Fruit fly (Drosophila melanogaster): ENCODE data around the gene unc.

The unc gene

DNA sequence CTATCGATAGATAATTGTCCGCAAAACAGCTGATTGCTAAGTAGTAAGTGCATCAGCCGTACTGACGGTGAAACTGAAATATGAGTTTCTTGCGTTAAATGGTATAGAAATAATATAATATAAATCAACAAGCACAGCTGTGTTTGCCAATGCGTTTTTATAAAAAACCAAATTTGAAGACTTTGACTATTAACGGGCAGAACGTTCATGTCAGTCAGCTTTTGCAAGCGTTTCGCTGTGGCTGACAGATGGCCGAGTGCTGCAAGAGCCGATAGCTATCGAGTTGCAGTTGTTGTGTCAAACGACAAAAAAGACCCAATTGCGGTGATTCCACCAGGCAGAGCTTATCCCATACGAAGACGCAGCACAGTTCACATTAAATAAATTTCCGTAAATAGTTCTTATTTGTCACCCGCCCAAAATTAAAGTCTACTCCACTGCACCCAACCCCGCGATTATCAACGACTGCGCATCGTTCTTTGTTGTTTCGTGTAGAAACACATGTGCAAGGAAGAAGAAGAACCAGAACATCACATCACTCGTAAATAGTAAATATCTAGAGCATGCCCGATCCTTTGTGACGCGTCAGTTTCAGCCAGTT lies at the start of gene unc, which contains the start of gene CG15445:
unc (minus strand) TSS at position 51 of the 601 bp plus-strand sequence.
CG15445 (plus strand) TSS at position 296 of the 601 bp plus-strand sequence.
- TF ChIP-seq cnc (optimal IDR thresholded peaks at IDR 0.05) (no peak), CG5204 (GFP tag; optimal IDR thresholded peaks at IDR 0.05) (no peak), kay (GFP tag; ENCODE audit: borderline replicate concordance) (no peak), Crg-1 (GFP tag; optimal IDR thresholded peaks at IDR 0.05) (no peak), CG7101 (tag; optimal IDR thresholded peaks at IDR 0.05) (no peak), ovo (GFP tag; optimal IDR thresholded peaks at IDR 0.05) (peak; percentile 31), Mnt (GFP tag; optimal IDR thresholded peaks at IDR 0.05) (peak; percentile 73), tj (GFP tag; optimal IDR thresholded peaks at IDR 0.05) (no peak), CG1620 (GFP tag; optimal IDR thresholded peaks at IDR 0.05) (peak; percentile 21), CG11617 (GFP tag; optimal IDR thresholded peaks at IDR 0.05) (no peak), pad (GFP tag; optimal IDR thresholded peaks at IDR 0.05) (peak; percentile 3), bab1 (GFP tag; optimal IDR thresholded peaks at IDR 0.05) (peak; percentile 63), Clk (GFP tag; optimal IDR thresholded peaks at IDR 0.05) (no peak)

DNA sequence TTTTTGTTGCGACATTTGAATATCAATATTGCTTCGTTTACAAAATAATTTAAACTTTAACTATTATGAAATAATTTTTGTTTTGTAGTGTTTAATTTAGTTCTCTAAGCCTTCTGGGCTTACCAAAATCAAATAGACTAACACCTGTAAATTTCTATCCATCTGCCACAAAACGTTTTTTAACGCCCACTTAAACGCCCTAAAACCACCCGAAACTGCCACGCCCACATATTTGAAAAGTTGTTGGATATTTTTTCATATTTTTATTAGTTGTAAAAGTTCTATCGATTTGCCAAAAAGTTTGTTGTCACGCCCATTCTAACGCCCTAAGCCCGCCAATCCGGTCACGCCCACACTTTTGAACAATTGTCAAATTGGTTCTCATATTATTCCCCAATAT lies 30.2 kb upstream of the unc start, which contains the start of gene CG45154:
CG45154 (minus strand) TSS at position 101 of the 400 bp plus-strand sequence.
- no peak for TF ChIP-seq toe (GFP tag; optimal IDR thresholded peaks at IDR 0.05)
- TF ChIP-seq CG7045 (GFP tag; optimal IDR thresholded peaks at IDR 0.05) = no peak
- TF ChIP-seq Mnt (GFP tag; optimal IDR thresholded peaks at IDR 0.05) = no peak
- no peak for TF ChIP-seq CG14711 (tag; optimal IDR thresholded peaks at IDR 0.05)
- no peak for TF ChIP-seq kay (GFP tag; ENCODE audit: borderline replicate concordance)
- no peak for TF ChIP-seq CG12768 (GFP tag; optimal IDR thresholded peaks at IDR 0.05)
- TF ChIP-seq CG5204 (GFP tag; optimal IDR thresholded peaks at IDR 0.05) = no peak
- no peak for TF ChIP-seq CG33017 (tag; optimal IDR thresholded peaks at IDR 0.05)
- no peak for TF ChIP-seq ovo (GFP tag; optimal IDR thresholded peaks at IDR 0.05)
- TF ChIP-seq bab1 (GFP tag; optimal IDR thresholded peaks at IDR 0.05) = no peak
- TF ChIP-seq Crg-1 (GFP tag; optimal IDR thresholded peaks at IDR 0.05) = no peak
- TF ChIP-seq cic (GFP tag; optimal IDR thresholded peaks at IDR 0.05) = no peak
- no peak for TF ChIP-seq Clk (GFP tag; optimal IDR thresholded peaks at IDR 0.05)
- TF ChIP-seq Hr96 (GFP tag; optimal IDR thresholded peaks at IDR 0.05) = no peak
- TF ChIP-seq pad (GFP tag; optimal IDR thresholded peaks at IDR 0.05) = no peak

DNA sequence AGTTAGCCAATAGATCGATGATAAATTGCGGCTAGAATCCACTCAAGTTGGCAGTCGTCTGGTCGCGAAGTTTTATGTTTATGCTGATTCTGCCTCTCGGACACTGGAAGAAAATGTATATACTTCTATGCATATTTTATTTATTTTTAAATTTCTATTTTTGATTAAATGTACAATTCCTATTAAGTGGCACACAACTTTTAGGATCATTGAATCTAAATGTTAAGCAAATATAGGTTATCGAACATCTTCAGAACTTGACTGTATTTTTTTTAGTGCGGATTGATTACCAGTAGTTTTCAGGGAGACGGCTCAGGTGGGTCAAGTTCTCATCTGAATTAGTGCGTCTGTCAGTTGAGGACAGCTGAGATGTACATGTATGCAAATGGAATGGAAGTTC lies 10.6 kb upstream of the unc start:
- no peak for TF ChIP-seq Crg-1 (GFP tag; optimal IDR thresholded peaks at IDR 0.05)

DNA sequence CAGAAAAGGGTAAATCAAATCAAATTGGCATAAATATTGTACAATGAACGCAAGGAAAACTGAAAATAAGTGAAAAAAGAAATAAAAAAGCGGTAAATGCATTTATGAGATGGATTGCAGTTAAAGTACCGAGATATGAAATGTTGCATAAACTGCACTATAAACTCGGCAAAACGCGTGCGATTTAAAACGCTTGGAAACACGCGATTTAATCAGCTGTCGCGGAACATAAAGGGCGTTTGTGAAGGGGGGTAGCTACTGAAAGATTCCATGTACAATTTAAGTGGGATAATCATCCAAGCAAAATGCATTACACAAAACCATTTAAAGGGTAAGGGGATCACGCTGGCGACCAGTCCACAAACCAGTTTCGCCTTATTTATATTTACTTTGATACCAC lies 10.1 kb upstream of the unc start:
- TF ChIP-seq CG33017 (tag; optimal IDR thresholded peaks at IDR 0.05) (no peak), tj (GFP tag; optimal IDR thresholded peaks at IDR 0.05) (no peak), CG12768 (GFP tag; optimal IDR thresholded peaks at IDR 0.05) (no peak), toe (GFP tag; optimal IDR thresholded peaks at IDR 0.05) (no peak), cnc (optimal IDR thresholded peaks at IDR 0.05) (no peak), bab1 (GFP tag; optimal IDR thresholded peaks at IDR 0.05) (no peak), cic (GFP tag; optimal IDR thresholded peaks at IDR 0.05) (no peak), Mnt (GFP tag; optimal IDR thresholded peaks at IDR 0.05) (no peak), kay (GFP tag; ENCODE audit: borderline replicate concordance) (no peak), Hr96 (GFP tag; optimal IDR thresholded peaks at IDR 0.05) (no peak), CG14711 (tag; optimal IDR thresholded peaks at IDR 0.05) (no peak), Clk (GFP tag; optimal IDR thresholded peaks at IDR 0.05) (no peak), Crg-1 (GFP tag; optimal IDR thresholded peaks at IDR 0.05) (no peak), CG1620 (GFP tag; optimal IDR thresholded peaks at IDR 0.05) (no peak)

DNA sequence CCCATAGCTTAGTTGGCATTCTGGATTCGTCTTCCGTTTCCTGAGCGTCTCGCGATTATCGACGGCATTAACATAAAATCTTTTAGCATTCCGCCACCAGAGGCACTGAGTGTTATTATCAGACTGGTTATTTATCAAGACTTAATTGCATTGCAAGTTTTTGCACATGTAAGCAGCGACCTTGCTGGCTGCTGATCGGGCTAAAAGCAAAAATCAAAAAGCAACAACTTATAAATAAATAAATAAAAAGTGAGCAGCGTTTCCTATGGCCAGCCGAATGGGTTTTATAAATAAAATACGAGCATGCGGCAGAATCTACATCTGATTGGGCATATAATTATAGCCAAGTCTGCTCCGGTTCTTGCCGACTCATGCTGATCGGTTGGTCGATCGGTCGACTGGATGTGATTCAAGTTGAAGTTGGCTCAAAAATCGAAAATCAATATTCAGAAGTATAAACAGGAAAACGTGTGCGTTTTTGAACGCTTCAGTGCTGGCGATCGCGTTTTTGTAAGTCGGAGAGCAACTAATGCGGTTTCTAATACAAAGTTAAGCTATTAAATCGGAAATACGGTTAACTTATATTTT lies 9.3 kb upstream of the unc start:
- TF ChIP-seq cnc (optimal IDR thresholded peaks at IDR 0.05) (no peak), tj (GFP tag; optimal IDR thresholded peaks at IDR 0.05) (peak; percentile 91), CG33017 (tag; optimal IDR thresholded peaks at IDR 0.05) (no peak), CG12768 (GFP tag; optimal IDR thresholded peaks at IDR 0.05) (no peak), CG5204 (GFP tag; optimal IDR thresholded peaks at IDR 0.05) (no peak)

DNA sequence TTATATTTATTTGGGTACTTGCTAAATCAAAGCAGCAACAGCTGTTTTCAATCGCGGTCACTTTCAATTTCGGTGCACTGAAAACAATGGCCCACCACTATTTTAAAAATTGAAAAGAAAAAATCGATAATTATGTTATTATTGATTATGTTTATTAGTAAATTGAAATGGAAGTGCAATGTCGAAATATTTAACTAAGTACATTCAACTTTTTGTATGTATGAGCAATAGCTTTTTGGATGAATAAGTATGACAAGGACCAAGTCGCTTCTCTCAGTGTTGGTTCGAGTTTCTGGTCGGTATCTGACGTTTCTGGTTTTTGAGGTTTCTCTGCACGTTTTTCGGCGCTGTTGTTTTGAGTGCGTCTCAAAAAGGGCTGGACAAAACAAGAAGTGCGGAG lies 7.5 kb upstream of the unc start:
- peak; percentile 12 for TF ChIP-seq CG14711 (tag; optimal IDR thresholded peaks at IDR 0.05)
- no peak for TF ChIP-seq pad (GFP tag; optimal IDR thresholded peaks at IDR 0.05)
- TF ChIP-seq cic (GFP tag; optimal IDR thresholded peaks at IDR 0.05) = no peak
- peak; percentile 82 for TF ChIP-seq bab1 (GFP tag; optimal IDR thresholded peaks at IDR 0.05)
- TF ChIP-seq CG12768 (GFP tag; optimal IDR thresholded peaks at IDR 0.05) = no peak
- peak; percentile 2 for TF ChIP-seq CG7101 (tag; optimal IDR thresholded peaks at IDR 0.05)
- TF ChIP-seq Mnt (GFP tag; optimal IDR thresholded peaks at IDR 0.05) = no peak
- TF ChIP-seq CG7045 (GFP tag; optimal IDR thresholded peaks at IDR 0.05) = no peak

DNA sequence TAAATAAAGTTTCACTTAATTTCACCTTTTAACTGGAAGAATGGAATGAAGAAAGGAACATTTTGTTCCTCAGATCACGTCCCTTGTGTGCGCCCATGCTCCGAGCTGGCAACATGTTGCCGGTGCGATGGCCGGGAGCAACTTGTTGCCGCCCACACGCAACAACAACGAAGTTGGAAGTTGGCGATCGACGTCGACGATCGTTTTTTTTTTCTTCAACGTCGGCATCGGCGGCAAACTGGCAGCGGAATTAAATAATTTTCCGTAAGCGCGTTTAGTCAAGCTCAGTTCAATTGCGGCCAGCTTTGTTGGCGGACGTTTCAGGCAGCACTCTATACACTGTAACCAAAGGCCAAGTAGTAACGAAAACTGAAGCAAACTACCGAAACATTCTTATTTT lies 6.8 kb upstream of the unc start, which contains the start of gene ldd:
ldd (plus strand) TSS at position 136 of the 400 bp plus-strand sequence.
- TF ChIP-seq ovo (GFP tag; optimal IDR thresholded peaks at IDR 0.05) = no peak
- TF ChIP-seq kay (GFP tag; ENCODE audit: borderline replicate concordance) = no peak
- no peak for TF ChIP-seq CG1620 (GFP tag; optimal IDR thresholded peaks at IDR 0.05)
- no peak for TF ChIP-seq CG11617 (GFP tag; optimal IDR thresholded peaks at IDR 0.05)
- TF ChIP-seq Crg-1 (GFP tag; optimal IDR thresholded peaks at IDR 0.05) = no peak
- TF ChIP-seq tj (GFP tag; optimal IDR thresholded peaks at IDR 0.05) = no peak
- no peak for TF ChIP-seq CG7101 (tag; optimal IDR thresholded peaks at IDR 0.05)
- TF ChIP-seq CG12768 (GFP tag; optimal IDR thresholded peaks at IDR 0.05) = no peak
